Fruit fly (Drosophila melanogaster): ENCODE measurements around the gene Lmpt.

dm6 chr3L:16865123-16865831 is at the start of gene Lmpt:
- TF ChIP-seq Crg-1 (GFP tag; optimal IDR thresholded peaks at IDR 0.05) (no peak), kay (GFP tag; ENCODE audit: borderline replicate concordance) (no peak), Mnt (GFP tag; optimal IDR thresholded peaks at IDR 0.05) (peak; percentile 11), CG5204 (GFP tag; optimal IDR thresholded peaks at IDR 0.05) (no peak), CG11617 (GFP tag; optimal IDR thresholded peaks at IDR 0.05) (no peak), CG7101 (tag; optimal IDR thresholded peaks at IDR 0.05) (peak; percentile 30), Clk (GFP tag; optimal IDR thresholded peaks at IDR 0.05) (no peak), CG1620 (GFP tag; optimal IDR thresholded peaks at IDR 0.05) (no peak), pad (GFP tag; optimal IDR thresholded peaks at IDR 0.05) (no peak)
